Worm (Caenorhabditis elegans): ENCODE results near the gene K12H4.3.

Gene K12H4.3

ce11 chrIII:8033534-8033933 lies 12.3 kb upstream of the K12H4.3 start, which contains the start of gene F44B9.10:
Gene F44B9.10 (minus strand): TSS chrIII:8033634.
- TF ChIP-seq egl-27 (tag; optimal IDR thresholded peaks at IDR 0.05) (no peak), tbx-2 (tag; optimal IDR thresholded peaks at IDR 0.05) (no peak), fos-1 (tag; optimal IDR thresholded peaks at IDR 0.05) (no peak), elt-3 (tag; optimal IDR thresholded peaks at IDR 0.05) (no peak), lsy-12 (tag; optimal IDR thresholded peaks at IDR 0.05) (no peak), sea-2 (GFP tag; optimal IDR thresholded peaks at IDR 0.05) (no peak)

- TF ChIP-seq hmg-11 (tag; optimal IDR thresholded peaks at IDR 0.05): no peak
Measured at ce11 chrIII:8036050-8036449, 9.8 kb upstream of the K12H4.3 start.

DNA sequence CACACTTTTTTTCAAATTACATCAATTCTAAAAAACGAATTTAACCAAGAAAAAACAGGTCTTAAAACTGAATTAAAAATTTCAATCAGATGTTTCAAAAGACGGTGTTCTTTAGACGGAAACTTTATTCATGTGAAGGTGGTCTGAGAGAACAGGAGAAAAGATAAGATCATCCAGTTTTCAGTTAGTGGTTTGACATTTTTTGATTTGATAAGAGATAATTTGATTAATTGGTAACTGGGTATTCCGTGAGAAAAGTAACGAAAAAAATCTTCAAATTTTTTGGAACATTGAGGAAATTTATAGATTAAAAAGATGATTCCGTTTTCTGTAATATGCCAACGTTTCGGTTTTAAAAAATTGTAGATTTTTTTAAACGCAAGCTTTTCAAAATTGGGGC lies 9.3 kb upstream of the K12H4.3 start:
- TF ChIP-seq nhr-23 (tag; optimal IDR thresholded peaks at IDR 0.05) (peak; percentile 1), elt-3 (tag; optimal IDR thresholded peaks at IDR 0.05) (peak in 1 of 3 experiments; percentile 79), unc-39 (tag; optimal IDR thresholded peaks at IDR 0.05) (no peak), jun-1 (tag; optimal IDR thresholded peaks at IDR 0.05) (no peak), nfya-1 (tag; optimal IDR thresholded peaks at IDR 0.05; ENCODE audit: insufficient read depth) (no peak)

DNA sequence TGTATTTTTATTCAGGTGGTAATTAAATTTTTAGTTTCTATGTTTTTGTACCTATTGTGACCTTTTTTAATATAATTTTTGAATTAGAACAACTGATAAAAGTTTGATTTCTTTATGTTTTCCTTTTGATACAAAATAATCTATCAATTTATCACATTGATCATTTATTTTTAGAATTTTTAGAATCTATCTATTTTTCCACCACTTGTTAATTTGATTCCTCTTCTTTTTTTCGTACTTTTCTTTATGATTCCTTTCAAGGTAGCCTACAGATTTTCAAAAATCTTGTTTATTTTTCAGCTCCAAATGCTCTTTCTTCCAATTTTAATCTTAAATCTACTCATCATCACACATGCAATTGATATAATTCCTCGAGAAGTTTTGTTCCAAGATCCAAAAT lies 7.9 kb upstream of the K12H4.3 start, which contains the start of gene dpf-6:
TSS of gene dpf-6 (plus strand) at position 301 of the 400 bp plus-strand sequence.
- TF ChIP-seq daf-12 (tag; optimal IDR thresholded peaks at IDR 0.05) (no peak), aly-2 (tag; optimal IDR thresholded peaks at IDR 0.05) (no peak), nhr-23 (tag; optimal IDR thresholded peaks at IDR 0.05) (no peak), lsy-12 (tag; optimal IDR thresholded peaks at IDR 0.05) (no peak), nhr-25 (tag; optimal IDR thresholded peaks at IDR 0.05) (no peak), ama-1 (optimal IDR thresholded peaks at IDR 0.05) (no peak)

- no peak for TF ChIP-seq mml-1 (tag; optimal IDR thresholded peaks at IDR 0.05)
- TF ChIP-seq lin-15B (tag; optimal IDR thresholded peaks at IDR 0.05): no peak
- TF ChIP-seq pha-4 (tag; optimal IDR thresholded peaks at IDR 0.05): no peak
- TF ChIP-seq nhr-237 (tag; optimal IDR thresholded peaks at IDR 0.05): no peak
- no peak for TF ChIP-seq ceh-16 (tag; optimal IDR thresholded peaks at IDR 0.05)
- TF ChIP-seq ceh-28 (tag; optimal IDR thresholded peaks at IDR 0.05): no peak
- TF ChIP-seq ztf-4 (tag; optimal IDR thresholded peaks at IDR 0.05): no peak
- TF ChIP-seq unc-39 (tag; optimal IDR thresholded peaks at IDR 0.05): no peak
- no peak for TF ChIP-seq elt-1 (tag; optimal IDR thresholded peaks at IDR 0.05)
- TF ChIP-seq nhr-43 (tag; optimal IDR thresholded peaks at IDR 0.05; ENCODE audit: poor library complexity, severe bottlenecking): no peak
- no peak for TF ChIP-seq nhr-76 (tag; optimal IDR thresholded peaks at IDR 0.05)
- no peak for TF ChIP-seq nhr-77 (tag; optimal IDR thresholded peaks at IDR 0.05)
- no peak for TF ChIP-seq hmg-11 (tag; optimal IDR thresholded peaks at IDR 0.05)
- no peak for TF ChIP-seq ZK546.5 (tag; optimal IDR thresholded peaks at IDR 0.05)
- no peak for TF ChIP-seq ceh-82 (tag; optimal IDR thresholded peaks at IDR 0.05)
- no peak for TF ChIP-seq ztf-11 (tag; optimal IDR thresholded peaks at IDR 0.05)
- no peak for TF ChIP-seq ama-1 (optimal IDR thresholded peaks at IDR 0.05)
- no peak for TF ChIP-seq sea-2 (GFP tag; optimal IDR thresholded peaks at IDR 0.05)
- TF ChIP-seq nhr-11 (tag; optimal IDR thresholded peaks at IDR 0.05): no peak
- no peak for TF ChIP-seq egl-5 (tag; optimal IDR thresholded peaks at IDR 0.05)
Measured at ce11 chrIII:8042775-8043174, 3.1 kb upstream of the K12H4.3 start, which contains the start of gene K12H4.6. Gene K12H4.6 (minus strand): TSS chrIII:8042875.

DNA sequence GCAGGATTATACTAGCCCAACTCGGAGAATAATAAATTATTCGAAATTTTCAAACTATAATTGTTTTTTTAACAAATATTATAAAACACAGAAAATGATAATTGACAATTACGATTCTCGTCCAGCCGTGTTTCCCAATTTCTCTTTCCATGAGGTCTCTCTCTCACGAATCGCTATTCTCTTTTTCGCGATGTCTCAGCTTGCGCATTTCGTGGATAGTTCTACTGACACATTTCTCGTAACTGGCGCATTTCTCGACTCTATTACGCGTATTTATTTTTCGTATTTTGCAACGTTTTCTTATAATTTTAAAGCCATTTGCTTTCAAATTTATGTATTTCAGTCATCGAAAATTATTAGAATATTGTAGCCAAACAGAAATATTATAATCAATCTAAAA lies 2.0 kb upstream of the K12H4.3 start:
- TF ChIP-seq ceh-9 (tag; optimal IDR thresholded peaks at IDR 0.05) (no peak), egl-5 (tag; optimal IDR thresholded peaks at IDR 0.05) (peak; percentile 82), lin-15B (tag; optimal IDR thresholded peaks at IDR 0.05) (peak; percentile 99), ceh-16 (tag; optimal IDR thresholded peaks at IDR 0.05) (peak; percentile 69), ceh-82 (tag; optimal IDR thresholded peaks at IDR 0.05) (peak; percentile 92), fkh-10 (GFP tag; optimal IDR thresholded peaks at IDR 0.05) (peak; percentile 96), fos-1 (tag; optimal IDR thresholded peaks at IDR 0.05) (peak; percentile 93), ztf-11 (tag; optimal IDR thresholded peaks at IDR 0.05) (peak; percentile 57), unc-39 (tag; optimal IDR thresholded peaks at IDR 0.05) (no peak), hmg-11 (tag; optimal IDR thresholded peaks at IDR 0.05) (peak; percentile 96), lin-39 (tag; optimal IDR thresholded peaks at IDR 0.05) (peak; percentile 98), pqm-1 (tag; optimal IDR thresholded peaks at IDR 0.05) (peak; percentile 96), nfya-1 (tag; optimal IDR thresholded peaks at IDR 0.05; ENCODE audit: insufficient read depth) (peak; percentile 96), elt-3 (tag; optimal IDR thresholded peaks at IDR 0.05) (peak in 1 of 3 experiments; percentile 98), pha-4 (tag; optimal IDR thresholded peaks at IDR 0.05) (peak; percentile 100), elt-1 (tag; optimal IDR thresholded peaks at IDR 0.05) (peak; percentile 82), snpc-4 (tag; optimal IDR thresholded peaks at IDR 0.05) (peak; percentile 95), nhr-12 (tag; optimal IDR thresholded peaks at IDR 0.05) (no peak), nhr-43 (tag; optimal IDR thresholded peaks at IDR 0.05; ENCODE audit: poor library complexity, severe bottlenecking) (peak; percentile 97), R02D3.7 (tag; optimal IDR thresholded peaks at IDR 0.05) (peak; percentile 95), nhr-23 (tag; optimal IDR thresholded peaks at IDR 0.05) (peak; percentile 97), aly-2 (tag; optimal IDR thresholded peaks at IDR 0.05) (no peak), mdl-1 (tag; optimal IDR thresholded peaks at IDR 0.05) (peak; percentile 72), ztf-4 (tag; optimal IDR thresholded peaks at IDR 0.05) (peak; percentile 81), nhr-11 (tag; optimal IDR thresholded peaks at IDR 0.05) (peak; percentile 97), elt-2 (tag; optimal IDR thresholded peaks at IDR 0.05) (peak; percentile 93), nhr-25 (tag; optimal IDR thresholded peaks at IDR 0.05) (peak; percentile 96), nhr-67 (tag; optimal IDR thresholded peaks at IDR 0.05) (peak; percentile 44), ZK546.5 (tag; optimal IDR thresholded peaks at IDR 0.05) (peak; percentile 66)

All from whole organism, L3 larva.